Worm (Caenorhabditis elegans): ENCODE results near the gene col-9.

DNA sequence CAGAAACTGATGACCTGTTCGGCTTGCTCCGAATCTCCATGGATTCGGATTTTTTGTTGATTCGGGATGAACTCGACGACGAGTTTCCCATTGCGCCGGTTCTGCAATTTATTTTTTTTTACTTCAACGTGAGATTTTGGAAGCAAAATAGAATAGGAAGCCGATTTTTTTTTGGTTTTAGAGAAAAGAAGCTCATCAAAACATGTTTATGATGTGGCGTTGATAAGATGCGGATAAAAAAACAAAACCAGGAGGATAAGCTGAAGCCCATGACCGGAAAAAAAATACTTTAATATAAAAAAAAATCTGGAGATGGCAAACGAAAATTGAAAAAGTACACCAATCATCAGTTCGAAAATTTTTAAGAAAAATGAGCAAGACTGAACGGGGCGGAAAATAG is 33.8 kb upstream of the col-9 start, which contains the start of gene glb-20:
- TF ChIP-seq gei-8 (GFP tag; optimal IDR thresholded peaks at IDR 0.05) = no peak
- no peak for TF ChIP-seq dve-1 (tag; optimal IDR thresholded peaks at IDR 0.05; ENCODE audit: insufficient read depth)
- TF ChIP-seq ceh-28 (tag; optimal IDR thresholded peaks at IDR 0.05) = no peak

Data from whole organism, L4 larva.